Fruit fly (Drosophila melanogaster): ENCODE data around the gene PIG-S.

DNA sequence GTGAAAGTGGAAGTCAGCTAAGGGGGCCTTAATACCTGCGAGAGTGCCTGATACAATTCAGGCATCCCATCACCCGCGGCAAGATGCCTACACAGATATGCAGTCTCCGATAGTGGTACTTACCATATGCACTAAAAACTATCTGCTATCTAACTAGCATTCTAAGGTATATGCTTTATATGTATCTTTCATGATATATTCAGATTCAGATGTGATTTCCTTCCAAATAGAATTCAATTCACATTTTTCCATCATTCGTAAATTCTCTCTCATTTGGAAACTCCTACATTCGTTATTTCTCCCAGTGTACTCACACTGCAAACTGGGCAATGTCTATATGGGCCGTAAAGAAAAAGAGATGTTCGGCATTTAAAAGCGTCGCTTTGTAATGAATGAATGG is 31.2 kb downstream of the PIG-S start:
- TF ChIP-seq lola (GFP tag; optimal IDR thresholded peaks at IDR 0.05): no peak
- no peak for TF ChIP-seq Vsx2 (GFP tag; optimal IDR thresholded peaks at IDR 0.05; ENCODE audit: partially characterized antibody)
- no peak for TF ChIP-seq Dif (GFP tag; optimal IDR thresholded peaks at IDR 0.05; ENCODE audit: partially characterized antibody)
- TF ChIP-seq sage (GFP tag; optimal IDR thresholded peaks at IDR 0.05): no peak
- TF ChIP-seq Hr78 (GFP tag; optimal IDR thresholded peaks at IDR 0.05): no peak
- no peak for TF ChIP-seq OdsH (GFP tag; optimal IDR thresholded peaks at IDR 0.05)
- no peak for TF ChIP-seq HLH106 (tag; optimal IDR thresholded peaks at IDR 0.05)
- TF ChIP-seq rgr (GFP tag; optimal IDR thresholded peaks at IDR 0.05): no peak
- TF ChIP-seq GATAd (GFP tag; optimal IDR thresholded peaks at IDR 0.05): no peak
- TF ChIP-seq CG32264 (GFP tag; optimal IDR thresholded peaks at IDR 0.05): no peak

Measured in whole organism, wandering third instar larva.